Worm (Caenorhabditis elegans) whole organism, young adult: ENCODE data around the gene dnj-9.
A peak's percentile ranks its signal among the peaks of the same experiment; 100 is the strongest.

Source experiments
- B0035.1 ChIP-seq: sonication (generic microtip); optimal IDR thresholded peaks from 2 replicates; lab custom pipeline; 2016; ENCODE audit warnings: missing genetic modification characterization, mild to moderate bottlenecking, missing compliant biosample characterization, missing genotype, missing genetic modification reagents
- B0261.1 ChIP-seq: sonication (generic microtip); optimal IDR thresholded peaks from 2 replicates; lab custom pipeline; 2016; ENCODE audit warnings: mild to moderate bottlenecking, missing genetic modification characterization, moderate library complexity, missing compliant biosample characterization
- B0336.3 ChIP-seq: fragments of 200-800 bp; sonication (Bioruptor generic); IDR thresholded peaks from 2 replicates; pipeline ENCODE4 v1.3.6; 2022; ENCODE audit warnings: missing genetic modification characterization, missing compliant biosample characterization
- D2030.7 ChIP-seq: fragments of 200-800 bp; sonication (Bioruptor generic); IDR thresholded peaks from 2 replicates; pipeline ENCODE4 v1.3.6; 2022; ENCODE audit warnings: missing genetic modification reagents, missing genetic modification characterization, missing compliant biosample characterization
- F10E7.11 ChIP-seq: sonication (generic microtip); optimal IDR thresholded peaks from 2 replicates; lab custom pipeline; 2017; ENCODE audit warnings: mild to moderate bottlenecking, missing genetic modification characterization, moderate library complexity, missing compliant biosample characterization
- F22D6.2 ChIP-seq: sonication (generic microtip); optimal IDR thresholded peaks from 2 replicates; lab custom pipeline; 2016; ENCODE audit warnings: mild to moderate bottlenecking, missing genetic modification characterization, missing compliant biosample characterization
- F57C9.4 ChIP-seq: sonication (generic microtip); optimal IDR thresholded peaks from 2 replicates; lab custom pipeline; 2017; ENCODE audit warnings: mild to moderate bottlenecking, missing genetic modification characterization, missing compliant biosample characterization
- K12H6.12 ChIP-seq: fragments of 200-800 bp; sonication (Bioruptor generic); optimal IDR thresholded peaks from 2 replicates; lab custom pipeline; 2018; ENCODE audit warnings: mild to moderate bottlenecking, missing genetic modification characterization, missing compliant biosample characterization
- T26A5.8 ChIP-seq: sonication (generic microtip); optimal IDR thresholded peaks from 2 replicates; lab custom pipeline; 2016; ENCODE audit warnings: missing genetic modification characterization, missing compliant biosample characterization
- ZK185.1 ChIP-seq: sonication (generic microtip); optimal IDR thresholded peaks from 2 replicates; lab custom pipeline; 2016; ENCODE audit warnings: mild to moderate bottlenecking, missing genetic modification characterization, missing compliant biosample characterization; ENCODE audit not compliant: poor library complexity, severe bottlenecking
- akir-1 ChIP-seq: fragments of 200-800 bp; sonication (Bioruptor generic); optimal IDR thresholded peaks from 2 replicates; lab custom pipeline; 2018; ENCODE audit warnings: mild to moderate bottlenecking, missing genetic modification characterization, moderate library complexity, missing compliant biosample characterization
- attf-5 ChIP-seq: fragments of 200-800 bp; sonication (Bioruptor generic); optimal IDR thresholded peaks from 2 replicates; lab custom pipeline; 2018; ENCODE audit warnings: mild to moderate bottlenecking, missing genetic modification characterization, missing compliant biosample characterization
- bed-2 ChIP-seq: fragments of 200-800 bp; sonication (Bioruptor generic); IDR thresholded peaks from 2 replicates; pipeline ENCODE4 v1.3.6; 2022; ENCODE audit warnings: missing genetic modification reagents, missing genetic modification characterization, missing compliant biosample characterization
- ccch-3 ChIP-seq: fragments of 200-800 bp; sonication (Bioruptor generic); optimal IDR thresholded peaks from 2 replicates; lab custom pipeline; 2018; ENCODE audit warnings: mild to moderate bottlenecking, missing genetic modification characterization, missing compliant biosample characterization
- cebp-1 ChIP-seq, 2 experiments: fragments of 200-800 bp in 1 of 2; sonication (Bioruptor generic) in 1 of 2; sonication (generic microtip) in 1 of 2; IDR thresholded peaks in 1 of 2; optimal IDR thresholded peaks in 1 of 2; 2 replicates each; pipeline versions ENCODE4 v1.3.6 to Lab custom; 2017 to 2022; ENCODE audit warnings: missing compliant biosample characterization in 2 of 2, missing genetic modification characterization in 2 of 2, mild to moderate bottlenecking in 1 of 2, missing genetic modification reagents in 1 of 2, moderate library complexity in 1 of 2
- ceh-91 ChIP-seq: fragments of 200-800 bp; sonication (Bioruptor generic); IDR thresholded peaks from 2 replicates; pipeline ENCODE4 v1.3.6; 2022; ENCODE audit warnings: missing genetic modification reagents, missing genetic modification characterization, missing compliant biosample characterization
- chd-7 ChIP-seq: sonication (generic microtip); optimal IDR thresholded peaks from 2 replicates; lab custom pipeline; 2016; ENCODE audit warnings: mild to moderate bottlenecking, missing genetic modification characterization, moderate library complexity, missing compliant biosample characterization
- dox-1 ChIP-seq: fragments of 200-800 bp; sonication (Bioruptor generic); IDR thresholded peaks from 2 replicates; pipeline ENCODE4 v1.3.6; 2022; ENCODE audit warnings: missing genetic modification reagents, missing genetic modification characterization, missing compliant biosample characterization
- egl-44 ChIP-seq: fragments of 200-800 bp; sonication (Bioruptor generic); IDR thresholded peaks from 2 replicates; pipeline ENCODE4 v1.3.6; 2022; ENCODE audit warnings: missing genetic modification reagents, missing genetic modification characterization, missing compliant biosample characterization
- hmg-1.2 ChIP-seq: fragments of 200-800 bp; sonication (Bioruptor generic); IDR thresholded peaks from 2 replicates; pipeline ENCODE4 v1.3.6; 2022; ENCODE audit warnings: missing genetic modification reagents, missing genetic modification characterization, missing compliant biosample characterization
- hmg-20 ChIP-seq: fragments of 200-800 bp; sonication (Bioruptor generic); IDR thresholded peaks from 2 replicates; pipeline ENCODE4 v1.3.6; 2022; ENCODE audit warnings: missing genetic modification reagents, missing genetic modification characterization, missing compliant biosample characterization
- hsf-1 ChIP-seq: fragments of 200-800 bp; sonication (Bioruptor generic); IDR thresholded peaks from 2 replicates; pipeline ENCODE4 v1.3.6; 2022; ENCODE audit warnings: missing genetic modification reagents, missing genetic modification characterization, missing compliant biosample characterization
- let-526 ChIP-seq: fragments of 200-800 bp; sonication (Bioruptor generic); IDR thresholded peaks from 2 replicates; pipeline ENCODE4 v1.3.6; 2022; ENCODE audit warnings: missing genetic modification reagents, missing genetic modification characterization, missing compliant biosample characterization
- lin-26 ChIP-seq: fragments of 200-800 bp; sonication (Bioruptor generic); IDR thresholded peaks from 2 replicates; pipeline ENCODE4 v1.3.6; 2022; ENCODE audit warnings: missing genetic modification reagents, missing genetic modification characterization, missing compliant biosample characterization
- lin-40 ChIP-seq: sonication (generic microtip); optimal IDR thresholded peaks from 2 replicates; lab custom pipeline; 2016; ENCODE audit warnings: missing genetic modification characterization, mild to moderate bottlenecking, missing compliant biosample characterization, missing genotype, missing genetic modification reagents
- lsl-1 ChIP-seq: fragments of 200-800 bp; sonication (Bioruptor generic); optimal IDR thresholded peaks from 2 replicates; lab custom pipeline; 2018; ENCODE audit warnings: mild to moderate bottlenecking, missing genetic modification characterization, moderate library complexity, missing compliant biosample characterization
- madf-10 ChIP-seq: sonication (generic microtip); optimal IDR thresholded peaks from 2 replicates; lab custom pipeline; 2016; ENCODE audit warnings: mild to moderate bottlenecking, missing genetic modification characterization, missing compliant biosample characterization
- madf-6 ChIP-seq: fragments of 200-800 bp; sonication (Bioruptor generic); IDR thresholded peaks from 2 replicates; pipeline ENCODE4 v1.3.6; 2022; ENCODE audit warnings: missing genetic modification reagents, missing genetic modification characterization, missing compliant biosample characterization
- madf-8 ChIP-seq: fragments of 200-800 bp; sonication (Bioruptor generic); conservative IDR thresholded peaks from 2 replicates; pipeline ENCODE4 v1.3.6; 2022; ENCODE audit warnings: missing genetic modification reagents, missing genetic modification characterization, missing compliant biosample characterization
- mcd-1 ChIP-seq: fragments of 200-800 bp; sonication (Bioruptor generic); IDR thresholded peaks from 2 replicates; pipeline ENCODE4 v1.3.6; 2022; ENCODE audit warnings: missing genetic modification reagents, missing genetic modification characterization, missing compliant biosample characterization
- mel-28 ChIP-seq: sonication (generic microtip); optimal IDR thresholded peaks from 2 replicates; lab custom pipeline; 2016; ENCODE audit warnings: borderline replicate concordance, mild to moderate bottlenecking, missing genetic modification characterization, missing compliant biosample characterization
- mes-4 ChIP-seq: sonication (generic microtip); optimal IDR thresholded peaks from 2 replicates; lab custom pipeline; 2016; ENCODE audit warnings: missing genotype, missing genetic modification characterization, missing compliant biosample characterization
- mxl-1 ChIP-seq: sonication (generic microtip); optimal IDR thresholded peaks from 2 replicates; lab custom pipeline; 2016; ENCODE audit warnings: missing genetic modification characterization, missing compliant biosample characterization
- nfyb-1 ChIP-seq: fragments of 200-800 bp; sonication (Bioruptor generic); IDR thresholded peaks from 2 replicates; pipeline ENCODE4 v1.3.6; 2022; ENCODE audit warnings: missing genetic modification reagents, missing genetic modification characterization, missing compliant biosample characterization
- rec-8 ChIP-seq, 2 experiments: sonication (generic microtip); optimal IDR thresholded peaks; 2 replicates each; lab custom pipeline; 2016; ENCODE audit warnings: mild to moderate bottlenecking in 2 of 2, missing genetic modification characterization in 2 of 2, missing genetic modification reagents in 2 of 2, missing genotype in 2 of 2, missing biosample characterization in 1 of 2, missing compliant biosample characterization in 1 of 2, moderate library complexity in 1 of 2
- rpc-1 ChIP-seq, 2 experiments: fragments of 150-350 bp in 1 of 2; sonication (generic microtip) in 1 of 2; optimal IDR thresholded peaks; 2 replicates each; lab custom pipeline; 2014 to 2018; ENCODE audit warnings: missing biosample characterization in 1 of 2, missing genetic modification characterization in 1 of 2, missing genetic modification reagents in 1 of 2, missing genotype in 1 of 2
- snpc-1.3 ChIP-seq: sonication (generic microtip); optimal IDR thresholded peaks from 2 replicates; lab custom pipeline; 2017; ENCODE audit warnings: missing genetic modification characterization, mild to moderate bottlenecking, missing compliant biosample characterization, antibody characterized with exemption, moderate library complexity, missing genotype, missing genetic modification reagents; ENCODE audit not compliant: insufficient read depth
- somi-1 ChIP-seq: fragments of 200-800 bp; sonication (Bioruptor generic); optimal IDR thresholded peaks from 2 replicates; lab custom pipeline; 2018; ENCODE audit warnings: mild to moderate bottlenecking, missing genetic modification characterization, missing compliant biosample characterization
- sptf-2 ChIP-seq: fragments of 200-800 bp; sonication (Bioruptor generic); optimal IDR thresholded peaks from 2 replicates; lab custom pipeline; 2018; ENCODE audit warnings: mild to moderate bottlenecking, missing genetic modification characterization, missing compliant biosample characterization
- tlf-1 ChIP-seq: fragments of 200-800 bp; sonication (Bioruptor generic); optimal IDR thresholded peaks from 2 replicates; lab custom pipeline; 2018; ENCODE audit warnings: mild to moderate bottlenecking, missing genetic modification characterization, missing compliant biosample characterization
- unc-62 ChIP-seq: fragments of 150-350 bp; optimal IDR thresholded peaks from 2 replicates; lab custom pipeline; 2014; ENCODE audit warnings: missing biosample characterization, missing genetic modification reagents, missing genetic modification characterization
- zim-3 ChIP-seq: sonication (generic microtip); optimal IDR thresholded peaks from 2 replicates; lab custom pipeline; 2017; ENCODE audit warnings: mild to moderate bottlenecking, missing genetic modification characterization, moderate library complexity, missing compliant biosample characterization
- ztf-18 ChIP-seq: sonication (generic microtip); optimal IDR thresholded peaks from 2 replicates; lab custom pipeline; 2016; ENCODE audit warnings: missing genotype, mild to moderate bottlenecking, missing genetic modification characterization, missing compliant biosample characterization
- ztf-3 ChIP-seq: fragments of 200-800 bp; sonication (Bioruptor generic); optimal IDR thresholded peaks from 2 replicates; lab custom pipeline; 2018; ENCODE audit warnings: mild to moderate bottlenecking, missing genetic modification characterization, missing compliant biosample characterization
- ztf-6 ChIP-seq: fragments of 200-800 bp; sonication (Bioruptor generic); IDR thresholded peaks from 2 replicates; pipeline ENCODE4 v1.3.6; 2022; ENCODE audit warnings: missing genetic modification reagents, missing genetic modification characterization, missing compliant biosample characterization

Gene dnj-9

ce11 chrII:4888527-4889487 is 37.0 kb downstream of the dnj-9 start, which contains the start of gene pgm-1 (continued):
- TF ChIP-seq snpc-1.3 (tag; lab: Kevin White, UChicago), result peak; percentile 8
- no peak for TF ChIP-seq F22D6.2 (tag; lab: Kevin White, UChicago)
- TF ChIP-seq rpc-1 (optimal IDR thresholded peaks at IDR 0.05; lab: Kevin White, UChicago), result no peak
- TF ChIP-seq rpc-1 (tag; optimal IDR thresholded peaks at IDR 0.05; lab: Kevin White, UChicago), result no peak
- TF ChIP-seq bed-2 (GFP tag; lab: Robert Waterston, UW), result no peak
- TF ChIP-seq madf-10 (tag; lab: Kevin White, UChicago), result no peak
- peak; percentile 86 for TF ChIP-seq hsf-1 (GFP tag; lab: Robert Waterston, UW)
- TF ChIP-seq ceh-91, result peak; percentile 77
- TF ChIP-seq B0035.1 (tag; lab: Kevin White, UChicago), result no peak
- no peak for TF ChIP-seq mxl-1 (tag; lab: Kevin White, UChicago)
- peak; percentile 31 for TF ChIP-seq attf-5 (GFP tag; lab: Kevin White, UChicago)
- no peak for TF ChIP-seq F10E7.11
- TF ChIP-seq nfyb-1 (GFP tag; lab: Robert Waterston, UW), result no peak
- TF ChIP-seq ztf-18, result no peak
- no peak for TF ChIP-seq sptf-2
- no peak for TF ChIP-seq somi-1 (GFP tag; lab: Kevin White, UChicago)
- peak; percentile 3 for TF ChIP-seq lin-40 (tag; lab: Kevin White, UChicago)
- no peak for TF ChIP-seq unc-62 (GFP tag; lab: Kevin White, UChicago)
- TF ChIP-seq egl-44 (GFP tag; lab: Robert Waterston, UW), result no peak
- TF ChIP-seq ztf-6 (GFP tag; lab: Robert Waterston, UW), result no peak
- TF ChIP-seq chd-7 (tag; lab: Kevin White, UChicago), result no peak
- TF ChIP-seq B0261.1, result no peak
- TF ChIP-seq K12H6.12, result peak; percentile 14
- TF ChIP-seq F57C9.4 (tag; lab: Kevin White, UChicago), result no peak
- TF ChIP-seq lsl-1, result peak; percentile 94
- TF ChIP-seq mel-28 (tag; lab: Kevin White, UChicago), result no peak
- TF ChIP-seq lin-26 (GFP tag; lab: Robert Waterston, UW), result 0 out of 2 replicates have a peak, but pooled peaks have one; percentile 24
- TF ChIP-seq rec-8 (tag; optimal IDR thresholded peaks at IDR 0.05; lab: Kevin White, UChicago), result no peak
- 0 out of 2 replicates have a peak, but pooled peaks have one; percentile 13 for TF ChIP-seq mcd-1
- no peak for TF ChIP-seq cebp-1 (GFP tag; IDR thresholded peaks at IDR 0.05; lab: Robert Waterston, UW)
- peak; percentile 24 for TF ChIP-seq cebp-1 (tag; optimal IDR thresholded peaks at IDR 0.05; lab: Kevin White, UChicago)
- TF ChIP-seq let-526 (GFP tag; lab: Robert Waterston, UW), result no peak
- no peak for TF ChIP-seq T26A5.8 (tag; lab: Kevin White, UChicago)
- no peak for TF ChIP-seq ztf-3 (GFP tag; lab: Kevin White, UChicago)
- no peak for TF ChIP-seq zim-3
- 0 out of 2 replicates have a peak, but pooled peaks have one; percentile 12 for TF ChIP-seq D2030.7
- TF ChIP-seq hmg-1.2 (GFP tag; lab: Robert Waterston, UW), result no peak; the same call in 1 of the 2 replicates
- TF ChIP-seq hmg-20 (GFP tag; lab: Robert Waterston, UW), result no peak
- no peak for TF ChIP-seq akir-1 (GFP tag; lab: Kevin White, UChicago)
- TF ChIP-seq ccch-3 (GFP tag; lab: Kevin White, UChicago), result no peak
- TF ChIP-seq madf-6 (GFP tag; lab: Robert Waterston, UW), result peak; percentile 90
- TF ChIP-seq tlf-1 (GFP tag; lab: Kevin White, UChicago), result no peak
- peak; percentile 25; the same call in 1 of the 2 replicates for TF ChIP-seq dox-1 (GFP tag; lab: Robert Waterston, UW)
- no peak for TF ChIP-seq B0336.3 (GFP tag; lab: Robert Waterston, UW)
- TF ChIP-seq mes-4 (tag; lab: Kevin White, UChicago), result no peak
- TF ChIP-seq ZK185.1, result no peak
- peak; percentile 74 for TF ChIP-seq madf-8 (GFP tag; lab: Robert Waterston, UW)
